Worm (Caenorhabditis elegans) whole organism, young adult: Measurements from ENCODE around the gene T07D1.3.

Experiments used
- F37B4.10 ChIP-seq: fragments of 200-800 bp; sonication (Bioruptor generic); IDR thresholded peaks from 2 replicates; pipeline ENCODE4 v1.3.6; 2022; ENCODE audit warnings: missing genetic modification characterization, missing compliant biosample characterization
- T26A5.8 ChIP-seq: sonication (generic microtip); optimal IDR thresholded peaks from 2 replicates; lab custom pipeline; 2016; ENCODE audit warnings: missing genetic modification characterization, missing compliant biosample characterization
- ZK185.1 ChIP-seq: sonication (generic microtip); optimal IDR thresholded peaks from 2 replicates; lab custom pipeline; 2016; ENCODE audit warnings: mild to moderate bottlenecking, missing genetic modification characterization, missing compliant biosample characterization; ENCODE audit not compliant: poor library complexity, severe bottlenecking
- akir-1 ChIP-seq: fragments of 200-800 bp; sonication (Bioruptor generic); optimal IDR thresholded peaks from 2 replicates; lab custom pipeline; 2018; ENCODE audit warnings: mild to moderate bottlenecking, missing genetic modification characterization, moderate library complexity, missing compliant biosample characterization
- cebp-2 ChIP-seq: fragments of 200-800 bp; sonication (Bioruptor generic); IDR thresholded peaks from 2 replicates; pipeline ENCODE4 v1.3.6; 2022; ENCODE audit warnings: missing genetic modification characterization, missing compliant biosample characterization
- ceh-40 ChIP-seq: fragments of 200-800 bp; sonication (Bioruptor generic); IDR thresholded peaks from 2 replicates; pipeline ENCODE4 v1.3.6; 2022; ENCODE audit warnings: missing genetic modification characterization, missing compliant biosample characterization
- dpl-1 ChIP-seq: fragments of 150-350 bp; optimal IDR thresholded peaks from 2 replicates; lab custom pipeline; 2014; ENCODE audit warnings: missing biosample characterization, missing genetic modification reagents, missing genetic modification characterization
- ets-4 ChIP-seq: fragments of 200-800 bp; sonication (Bioruptor generic); optimal IDR thresholded peaks from 2 replicates; lab custom pipeline; 2018; ENCODE audit warnings: mild to moderate bottlenecking, missing genetic modification characterization, missing compliant biosample characterization
- rpc-1 ChIP-seq, 2 experiments: fragments of 150-350 bp in 1 of 2; sonication (generic microtip) in 1 of 2; optimal IDR thresholded peaks; 2 replicates each; lab custom pipeline; 2014 to 2018; ENCODE audit warnings: missing biosample characterization in 1 of 2, missing genetic modification characterization in 1 of 2, missing genetic modification reagents in 1 of 2, missing genotype in 1 of 2
- sea-2 ChIP-seq: fragments of 200-800 bp; sonication (Bioruptor generic); IDR thresholded peaks from 2 replicates; pipeline ENCODE4 v1.3.6; 2022; ENCODE audit warnings: missing genetic modification characterization, missing compliant biosample characterization
- unc-62 ChIP-seq: fragments of 150-350 bp; optimal IDR thresholded peaks from 2 replicates; lab custom pipeline; 2014; ENCODE audit warnings: missing biosample characterization, missing genetic modification reagents, missing genetic modification characterization

DNA sequence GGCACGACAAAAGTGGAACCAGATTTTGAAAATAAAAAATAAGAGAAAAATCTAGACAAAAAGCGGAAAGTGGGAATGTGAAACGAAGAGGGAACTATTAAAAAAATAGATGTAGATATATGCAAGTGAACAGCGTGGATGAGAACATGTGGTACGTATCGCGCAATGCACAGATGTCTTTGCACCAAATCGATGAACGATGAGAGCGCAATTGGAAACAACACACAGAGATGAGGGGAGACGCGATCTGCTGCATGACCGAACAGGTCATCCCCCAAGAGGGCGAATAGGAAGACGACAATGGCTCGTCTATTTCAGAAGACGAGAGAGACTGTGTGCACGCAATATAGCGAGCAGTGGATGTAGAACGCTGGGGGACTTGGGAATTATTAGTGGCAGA lies 9.5 kb upstream of the T07D1.3 start:
- TF ChIP-seq akir-1 (no peak), cebp-2 (GFP tag; lab: Robert Waterston, UW) (no peak), unc-62 (GFP tag; lab: Kevin White, UChicago) (no peak), ceh-40 (GFP tag; lab: Robert Waterston, UW) (no peak), F37B4.10 (GFP tag; lab: Robert Waterston, UW) (no peak), T26A5.8 (tag; lab: Kevin White, UChicago) (no peak), rpc-1 (optimal IDR thresholded peaks at IDR 0.05; lab: Kevin White, UChicago) (no peak), rpc-1 (tag; optimal IDR thresholded peaks at IDR 0.05; lab: Kevin White, UChicago) (no peak), dpl-1 (GFP tag; lab: Kevin White, UChicago) (no peak), ets-4 (GFP tag; lab: Kevin White, UChicago) (no peak), ZK185.1 (tag; lab: Kevin White, UChicago) (no peak), sea-2 (GFP tag; lab: Robert Waterston, UW) (no peak)
